Comparison of ENCODE assay signal across 7 worm cellular contexts in genomic region chrII:5962343-5962742, ce11.
TF ChIP-seq lines count a peak whose summit lies in the region.

No protein-coding gene starts in this region.

TF ChIP-seq in whole organism, L1 larva, 84 proteins besides CTCF, POLR2A, EP300 and RAD21:
- TF ChIP-seq lin-14 (GFP tag; optimal IDR thresholded peaks at IDR 0.05; lab: Kevin White, UChicago) (peak; percentile 53), nhr-71 (tag; optimal IDR thresholded peaks at IDR 0.05; lab: Kevin White, UChicago) (peak; percentile 8), lin-35 (GFP tag; optimal IDR thresholded peaks at IDR 0.05; lab: Kevin White, UChicago) (no peak), ceh-82 (tag; optimal IDR thresholded peaks at IDR 0.05; lab: Kevin White, UChicago) (peak in 1 of 3 experiments; percentile 16), lsy-2 (tag; optimal IDR thresholded peaks at IDR 0.05; lab: Kevin White, UChicago) (peak in 1 of 2 experiments; percentile 15), fkh-10 (GFP tag; optimal IDR thresholded peaks at IDR 0.05; lab: Kevin White, UChicago) (peak; percentile 69), efl-3 (GFP tag; optimal IDR thresholded peaks at IDR 0.05; lab: Kevin White, UChicago) (no peak)

TF ChIP-seq in whole organism, L2 larva, 48 proteins besides CTCF, POLR2A, EP300 and RAD21:
- TF ChIP-seq nhr-129 (tag; optimal IDR thresholded peaks at IDR 0.05; lab: Kevin White, UChicago), result no peak
- peak in 1 of 2 experiments; percentile 6 for TF ChIP-seq lsy-2 (tag; optimal IDR thresholded peaks at IDR 0.05; lab: Kevin White, UChicago)
- no peak for TF ChIP-seq sma-3 (GFP tag; optimal IDR thresholded peaks at IDR 0.05; lab: Kevin White, UChicago)
- peak; percentile 23 for TF ChIP-seq zag-1 (tag; optimal IDR thresholded peaks at IDR 0.05; lab: Kevin White, UChicago)
- no peak for TF ChIP-seq lin-39 (tag; optimal IDR thresholded peaks at IDR 0.05; lab: Kevin White, UChicago)
- peak; percentile 34 for TF ChIP-seq sma-9 (GFP tag; optimal IDR thresholded peaks at IDR 0.05; lab: Kevin White, UChicago)
- no peak for TF ChIP-seq sma-9 (tag; optimal IDR thresholded peaks at IDR 0.05; lab: Kevin White, UChicago)

TF ChIP-seq in whole organism, L3 larva, 47 proteins besides CTCF, POLR2A, EP300 and RAD21:
- TF ChIP-seq hmg-11 (tag; optimal IDR thresholded peaks at IDR 0.05; lab: Kevin White, UChicago) (peak; percentile 20), tbx-2 (tag; optimal IDR thresholded peaks at IDR 0.05; lab: Kevin White, UChicago) (no peak), nfya-1 (tag; optimal IDR thresholded peaks at IDR 0.05; lab: Kevin White, UChicago; ENCODE audit: insufficient read depth) (peak; percentile 45), fkh-10 (GFP tag; optimal IDR thresholded peaks at IDR 0.05; lab: Kevin White, UChicago) (peak; percentile 20), jun-1 (tag; optimal IDR thresholded peaks at IDR 0.05; lab: Kevin White, UChicago) (no peak)

TF ChIP-seq in whole organism, L4 larva, 104 proteins besides CTCF, POLR2A, EP300 and RAD21 (continues in another document):
- TF ChIP-seq sdz-12 (GFP tag; optimal IDR thresholded peaks at IDR 0.05; lab: Kevin White, UChicago) (no peak), daf-8 (GFP tag; IDR thresholded peaks at IDR 0.05; lab: Robert Waterston, UW) (no peak), ZK546.5 (tag; optimal IDR thresholded peaks at IDR 0.05; lab: Kevin White, UChicago) (no peak), hlh-11 (tag; optimal IDR thresholded peaks at IDR 0.05; lab: Kevin White, UChicago) (peak; percentile 5), Y5F2A.4 (GFP tag; optimal IDR thresholded peaks at IDR 0.05; lab: Kevin White, UChicago) (no peak), nhr-11 (tag; optimal IDR thresholded peaks at IDR 0.05; lab: Kevin White, UChicago) (no peak), dmd-9 (GFP tag; IDR thresholded peaks at IDR 0.05; lab: Robert Waterston, UW) (no peak), unc-130 (GFP tag; optimal IDR thresholded peaks at IDR 0.05; lab: Kevin White, UChicago) (no peak), lsy-2 (tag; optimal IDR thresholded peaks at IDR 0.05; lab: Kevin White, UChicago) (peak in 1 of 2 experiments; percentile 14), mdl-1 (tag; optimal IDR thresholded peaks at IDR 0.05; lab: Kevin White, UChicago) (no peak), madf-9 (GFP tag; conservative IDR thresholded peaks at IDR 0.05; lab: Robert Waterston, UW) (no peak), unc-62 (GFP tag; optimal IDR thresholded peaks at IDR 0.05 in 1 of 2; lab: Kevin White, UChicago) (peak in 1 of 2 experiments; percentile 94), unc-62 (tag; optimal IDR thresholded peaks at IDR 0.05; lab: Kevin White, UChicago) (no peak), ztf-7 (tag; optimal IDR thresholded peaks at IDR 0.05; lab: Kevin White, UChicago) (no peak), fkh-10 (GFP tag; optimal IDR thresholded peaks at IDR 0.05; lab: Kevin White, UChicago) (peak; percentile 9), ZK337.2 (GFP tag; IDR thresholded peaks at IDR 0.05; lab: Robert Waterston, UW) (no peak), daf-12 (tag; optimal IDR thresholded peaks at IDR 0.05; lab: Kevin White, UChicago) (no peak), Y75B8A.6 (GFP tag; IDR thresholded peaks at IDR 0.05; lab: Robert Waterston, UW) (no peak), lin-29 (GFP tag; IDR thresholded peaks at IDR 0.05; lab: Robert Waterston, UW) (no peak)

TF ChIP-seq in whole organism, late embryonic, 69 proteins besides CTCF, POLR2A, EP300 and RAD21:
- TF ChIP-seq ahr-1 (tag; optimal IDR thresholded peaks at IDR 0.05; lab: Kevin White, UChicago) (no peak), ceh-24 (tag; optimal IDR thresholded peaks at IDR 0.05; lab: Kevin White, UChicago) (no peak), ceh-48 (tag; optimal IDR thresholded peaks at IDR 0.05; lab: Kevin White, UChicago) (peak; percentile 47), tbx-7 (tag; optimal IDR thresholded peaks at IDR 0.05; lab: Kevin White, UChicago) (no peak), syd-9 (tag; optimal IDR thresholded peaks at IDR 0.05; lab: Kevin White, UChicago) (no peak), ceh-31 (tag; optimal IDR thresholded peaks at IDR 0.05; lab: Kevin White, UChicago) (peak; percentile 19), hlh-8 (tag; optimal IDR thresholded peaks at IDR 0.05; lab: Kevin White, UChicago) (no peak), fkh-10 (GFP tag; optimal IDR thresholded peaks at IDR 0.05; lab: Kevin White, UChicago) (peak; percentile 39), ceh-9 (tag; optimal IDR thresholded peaks at IDR 0.05; lab: Kevin White, UChicago) (no peak), ceh-34 (tag; optimal IDR thresholded peaks at IDR 0.05; lab: Kevin White, UChicago) (no peak), pros-1 (tag; optimal IDR thresholded peaks at IDR 0.05; lab: Kevin White, UChicago) (no peak), unc-42 (tag; optimal IDR thresholded peaks at IDR 0.05; lab: Kevin White, UChicago) (peak; percentile 63)

TF ChIP-seq in whole organism, mixed stage, embryonic, 35 proteins besides CTCF, POLR2A, EP300 and RAD21:
- TF ChIP-seq ces-1 (GFP tag; optimal IDR thresholded peaks at IDR 0.05; lab: Kevin White, UChicago) (peak; percentile 19), nhr-12 (tag; optimal IDR thresholded peaks at IDR 0.05; lab: Kevin White, UChicago) (no peak), unc-120 (tag; optimal IDR thresholded peaks at IDR 0.05; lab: Kevin White, UChicago; ENCODE audit: poor library complexity, severe bottlenecking) (no peak), drap-1 (GFP tag; optimal IDR thresholded peaks at IDR 0.05; lab: Kevin White, UChicago) (no peak), blmp-1 (tag; optimal IDR thresholded peaks at IDR 0.05; lab: Kevin White, UChicago) (no peak)

TF ChIP-seq in whole organism, young adult, 124 proteins besides CTCF, POLR2A, EP300 and RAD21:
- TF ChIP-seq chd-7 (tag; optimal IDR thresholded peaks at IDR 0.05; lab: Kevin White, UChicago) (peak; percentile 2), pbrm-1 (GFP tag; IDR thresholded peaks at IDR 0.05; lab: Robert Waterston, UW) (no peak), lsy-27 (tag; optimal IDR thresholded peaks at IDR 0.05; lab: Kevin White, UChicago; ENCODE audit: borderline replicate concordance, insufficient read depth) (no peak), zfh-2 (GFP tag; conservative IDR thresholded peaks at IDR 0.05; lab: Robert Waterston, UW) (peak; percentile 53; the same call in 1 of the 2 replicates)
